Worm (Caenorhabditis elegans) whole organism, early embryonic: ENCODE results near the gene T14G12.12.

Experiments
- B0310.2 ChIP-seq: sonication (generic microtip); optimal IDR thresholded peaks from 2 replicates; lab custom pipeline; 2016; ENCODE audit warnings: mild to moderate bottlenecking, missing genetic modification characterization, missing compliant biosample characterization
- F13C5.2 ChIP-seq: sonication (generic microtip); optimal IDR thresholded peaks from 2 replicates; lab custom pipeline; 2017; ENCODE audit warnings: mild to moderate bottlenecking, missing genetic modification characterization, inconsistent platforms, missing compliant biosample characterization
- aly-1 ChIP-seq: sonication (generic microtip); optimal IDR thresholded peaks from 2 replicates; lab custom pipeline; 2016; ENCODE audit warnings: missing genetic modification characterization, missing compliant biosample characterization
- ama-1 ChIP-seq: fragments of 150-350 bp; optimal IDR thresholded peaks from 2 replicates; lab custom pipeline; 2014
- ceh-13 ChIP-seq: fragments of 200-800 bp; sonication (Bioruptor generic); optimal IDR thresholded peaks from 2 replicates; lab custom pipeline; 2018; ENCODE audit warnings: mild to moderate bottlenecking, missing genetic modification characterization, missing compliant biosample characterization
- ceh-36 ChIP-seq: sonication (generic microtip); optimal IDR thresholded peaks from 2 replicates; lab custom pipeline; 2016; ENCODE audit warnings: missing genetic modification characterization, inconsistent platforms, missing compliant biosample characterization
- flt-1 ChIP-seq: fragments of 200-800 bp; sonication (Bioruptor generic); IDR thresholded peaks from 2 replicates; pipeline ENCODE4 v1.3.6; 2022; ENCODE audit warnings: missing genetic modification characterization, missing compliant biosample characterization
- hmbx-1 ChIP-seq: sonication (generic microtip); optimal IDR thresholded peaks from 2 replicates; lab custom pipeline; 2016; ENCODE audit warnings: mild to moderate bottlenecking, missing genetic modification characterization, missing compliant biosample characterization
- hmg-4 ChIP-seq: fragments of 200-800 bp; sonication (Bioruptor generic); optimal IDR thresholded peaks from 2 replicates; lab custom pipeline; 2018; ENCODE audit warnings: mild to moderate bottlenecking, missing genetic modification characterization, missing compliant biosample characterization
- hnd-1 ChIP-seq: sonication (generic microtip); optimal IDR thresholded peaks from 2 replicates; lab custom pipeline; 2016; ENCODE audit warnings: missing genetic modification characterization, missing compliant biosample characterization
- sea-1 ChIP-seq: fragments of 200-800 bp; sonication (Bioruptor generic); conservative IDR thresholded peaks from 2 replicates; pipeline ENCODE4 v1.3.6; 2022; ENCODE audit warnings: missing genetic modification characterization, missing compliant biosample characterization
- tbx-11 ChIP-seq: fragments of 200-800 bp; sonication (Bioruptor generic); IDR thresholded peaks from 2 replicates; pipeline ENCODE4 v1.3.6; 2022; ENCODE audit warnings: missing genetic modification characterization, missing compliant biosample characterization
- tbx-37 ChIP-seq: fragments of 200-800 bp; sonication (Bioruptor generic); conservative IDR thresholded peaks from 2 replicates; pipeline ENCODE4 v1.3.6; 2022; ENCODE audit warnings: missing genetic modification reagents, missing genetic modification characterization, missing compliant biosample characterization
- tra-4 ChIP-seq: sonication (generic microtip); optimal IDR thresholded peaks from 2 replicates; lab custom pipeline; 2017; ENCODE audit warnings: missing genetic modification characterization, missing compliant biosample characterization

DNA sequence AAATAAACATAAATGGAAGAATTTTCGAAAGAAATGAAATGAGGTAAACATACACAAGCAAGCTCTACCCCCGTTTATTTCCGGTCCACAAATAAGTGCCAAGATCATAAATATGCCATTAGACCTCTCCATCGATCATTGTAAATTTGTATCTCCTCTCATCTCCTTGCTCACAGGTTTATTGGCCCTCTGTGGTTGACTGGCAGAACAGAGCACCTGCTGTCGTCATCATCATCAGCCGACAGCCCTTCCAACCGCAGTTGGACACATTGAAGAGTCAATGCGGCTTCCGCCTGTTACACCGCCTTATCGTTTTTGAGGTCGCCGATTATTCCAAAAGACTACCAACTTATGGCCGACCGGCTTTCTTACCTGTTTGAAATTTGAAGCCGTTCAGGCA, 19.7 kb downstream of the T14G12.12 start:
- no peak for TF ChIP-seq hnd-1 (tag; lab: Kevin White, UChicago)
- TF ChIP-seq B0310.2 (tag; lab: Kevin White, UChicago): no peak
- TF ChIP-seq ama-1 (lab: Kevin White, UChicago): no peak
- TF ChIP-seq flt-1 (GFP tag; lab: Robert Waterston, UW): no peak
- no peak for TF ChIP-seq tbx-11 (GFP tag; lab: Robert Waterston, UW)
- TF ChIP-seq aly-1 (tag; lab: Kevin White, UChicago): no peak
- TF ChIP-seq ceh-36 (tag; lab: Kevin White, UChicago): no peak
- no peak for TF ChIP-seq hmbx-1
- no peak for TF ChIP-seq ceh-13 (GFP tag; lab: Kevin White, UChicago)
- no peak for TF ChIP-seq F13C5.2 (tag; lab: Kevin White, UChicago)
- no peak for TF ChIP-seq sea-1 (GFP tag; lab: Robert Waterston, UW)
- no peak for TF ChIP-seq hmg-4 (GFP tag; lab: Kevin White, UChicago)
- no peak for TF ChIP-seq tbx-37 (GFP tag; lab: Robert Waterston, UW)
- TF ChIP-seq tra-4 (tag; lab: Kevin White, UChicago): no peak
